Fruit fly (Drosophila melanogaster): ENCODE results near the gene sov.

The sov gene

dm6 chrX:6711295-6711694 is 44.8 kb upstream of the sov start (continued):
- TF ChIP-seq CG17829 (tag; optimal IDR thresholded peaks at IDR 0.05) (peak; percentile 77), Hand (GFP tag; optimal IDR thresholded peaks at IDR 0.05) (peak; percentile 83), lov (optimal IDR thresholded peaks at IDR 0.05) (no peak), lov (GFP tag; IDR thresholded peaks at IDR 0.05) (no peak), Hr39 (optimal IDR thresholded peaks at IDR 0.05) (no peak), bowl (GFP tag; IDR thresholded peaks at IDR 0.05) (no peak), CG2678 (tag; optimal IDR thresholded peaks at IDR 0.05) (peak; percentile 90), CG12219 (GFP tag; optimal IDR thresholded peaks at IDR 0.05) (peak; percentile 81), ERR (GFP tag; optimal IDR thresholded peaks at IDR 0.05) (peak; percentile 65), mam (GFP tag; optimal IDR thresholded peaks at IDR 0.05) (peak; percentile 77), Antp (GFP tag; optimal IDR thresholded peaks at IDR 0.05) (peak; percentile 84), CG13424 (tag; optimal IDR thresholded peaks at IDR 0.05) (peak; percentile 79), CG8281 (tag; optimal IDR thresholded peaks at IDR 0.05) (peak; percentile 55), CG10209 (GFP tag; optimal IDR thresholded peaks at IDR 0.05) (peak; percentile 81), hb (GFP tag; IDR thresholded peaks at IDR 0.05; ENCODE audit: partially characterized antibody) (no peak), CG17359 (tag; optimal IDR thresholded peaks at IDR 0.05) (peak; percentile 86), fu2 (GFP tag; optimal IDR thresholded peaks at IDR 0.05) (peak; percentile 71), CG9797 (GFP tag; optimal IDR thresholded peaks at IDR 0.05) (no peak), Vsx1 (GFP tag; optimal IDR thresholded peaks at IDR 0.05) (peak; percentile 35), Chrac-16 (GFP tag; optimal IDR thresholded peaks at IDR 0.05) (peak; percentile 69), az2 (GFP tag; optimal IDR thresholded peaks at IDR 0.05) (peak; percentile 78), Xbp1 (GFP tag; optimal IDR thresholded peaks at IDR 0.05) (peak; percentile 78), CG2116 (GFP tag; optimal IDR thresholded peaks at IDR 0.05) (peak; percentile 41), tap (tag; optimal IDR thresholded peaks at IDR 0.05) (peak; percentile 78), CG7372 (GFP tag; IDR thresholded peaks at IDR 0.05) (0 out of 2 replicates have a peak, but pooled peaks have one; percentile 35), CG34422 (GFP tag; IDR thresholded peaks at IDR 0.05) (peak; percentile 55; the same call in 1 of the 3 replicates), BtbVII (GFP tag; optimal IDR thresholded peaks at IDR 0.05) (peak; percentile 79), CG16779 (GFP tag; IDR thresholded peaks at IDR 0.05) (no peak), Hey (tag; optimal IDR thresholded peaks at IDR 0.05) (no peak), mirr (GFP tag; optimal IDR thresholded peaks at IDR 0.05) (no peak), eyg (GFP tag; optimal IDR thresholded peaks at IDR 0.05) (peak; percentile 69), CG1832 (GFP tag; optimal IDR thresholded peaks at IDR 0.05) (no peak), unpg (GFP tag; optimal IDR thresholded peaks at IDR 0.05) (peak; percentile 83), Dip3 (GFP tag; optimal IDR thresholded peaks at IDR 0.05) (peak; percentile 66), trem (tag; optimal IDR thresholded peaks at IDR 0.05) (peak; percentile 74), CG10565 (GFP tag; optimal IDR thresholded peaks at IDR 0.05) (no peak), Med (GFP tag) (peak; percentile 98), chm (GFP tag; IDR thresholded peaks at IDR 0.05) (peak; percentile 77; the same call in 1 of the 2 replicates), twi (tag; optimal IDR thresholded peaks at IDR 0.05) (peak; percentile 40), E2f1 (GFP tag; IDR thresholded peaks at IDR 0.05) (peak; percentile 71), ato (GFP tag; IDR thresholded peaks at IDR 0.05; ENCODE audit: partially characterized antibody) (no peak), CG12942 (GFP tag; optimal IDR thresholded peaks at IDR 0.05) (peak; percentile 49), scrt (GFP tag; optimal IDR thresholded peaks at IDR 0.05) (peak; percentile 77), kah (GFP tag; optimal IDR thresholded peaks at IDR 0.05) (peak; percentile 30), seq (GFP tag; IDR thresholded peaks at IDR 0.05) (peak; percentile 81), ap (GFP tag; IDR thresholded peaks at IDR 0.05) (peak; percentile 59; the same call in 1 of the 2 replicates), ftz-f1 (GFP tag; optimal IDR thresholded peaks at IDR 0.05) (no peak), slou (GFP tag; optimal IDR thresholded peaks at IDR 0.05) (peak; percentile 61), CG1602 (GFP tag; optimal IDR thresholded peaks at IDR 0.05) (peak; percentile 49), CG17912 (GFP tag; optimal IDR thresholded peaks at IDR 0.05) (no peak), Atf-2 (GFP tag; optimal IDR thresholded peaks at IDR 0.05) (peak; percentile 69), vfl (GFP tag; optimal IDR thresholded peaks at IDR 0.05) (peak; percentile 49)
